Worm (Caenorhabditis elegans): ENCODE data around the gene col-171.

col-171 gene

ce11 chrX:6364196-6364595 lies 30.1 kb downstream of the col-171 start, which contains the start of gene C03B1.4:
TSS of gene C03B1.4 (plus strand) at chrX:6364496.
- TF ChIP-seq unc-39 (tag; optimal IDR thresholded peaks at IDR 0.05) (no peak), spr-1 (tag; optimal IDR thresholded peaks at IDR 0.05) (no peak), ceh-32 (tag; optimal IDR thresholded peaks at IDR 0.05; ENCODE audit: poor library complexity) (no peak), egl-43 (GFP tag; IDR thresholded peaks at IDR 0.05) (no peak), tag-97 (GFP tag; IDR thresholded peaks at IDR 0.05) (no peak), pha-4 (GFP tag; IDR thresholded peaks at IDR 0.05) (no peak), pha-4 (tag; optimal IDR thresholded peaks at IDR 0.05) (no peak), Y5F2A.4 (GFP tag; optimal IDR thresholded peaks at IDR 0.05) (no peak), Y105C5A.15 (GFP tag; IDR thresholded peaks at IDR 0.05) (no peak), lin-15B (tag; optimal IDR thresholded peaks at IDR 0.05) (no peak), nhr-77 (tag; optimal IDR thresholded peaks at IDR 0.05) (no peak)

DNA sequence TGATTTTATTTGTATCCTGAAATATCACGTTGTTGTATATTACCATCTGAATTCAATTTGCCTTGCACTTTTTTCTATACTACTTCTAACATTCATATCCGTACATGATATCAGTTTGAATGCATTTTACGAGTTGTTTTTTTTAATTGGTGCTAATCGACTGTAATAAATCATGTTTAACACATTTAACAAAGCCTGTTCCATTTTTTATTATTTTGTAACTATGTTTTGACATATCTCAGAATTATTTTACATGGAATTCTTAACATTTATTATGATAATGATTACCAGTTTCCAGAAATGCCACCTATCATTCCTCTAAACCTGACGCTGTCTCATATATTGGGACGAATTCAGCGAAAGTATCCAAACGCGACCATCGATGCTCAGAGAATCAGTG lies 31.6 kb downstream of the col-171 start, which contains the start of gene C03B1.3:
Gene C03B1.3 (plus strand): TSS at position 301 of the 400 bp plus-strand sequence.
- no peak for TF ChIP-seq mep-1 (tag; optimal IDR thresholded peaks at IDR 0.05)
- TF ChIP-seq ztf-7 (tag; optimal IDR thresholded peaks at IDR 0.05): no peak
- no peak for TF ChIP-seq nhr-42 (GFP tag; IDR thresholded peaks at IDR 0.05)
- TF ChIP-seq nhr-25 (tag; optimal IDR thresholded peaks at IDR 0.05; ENCODE audit: borderline replicate concordance, insufficient read depth): no peak
- no peak for TF ChIP-seq lsy-2 (tag; optimal IDR thresholded peaks at IDR 0.05)
- TF ChIP-seq hlh-30 (tag; optimal IDR thresholded peaks at IDR 0.05; ENCODE audit: insufficient read depth): no peak
- TF ChIP-seq lin-1 (GFP tag; IDR thresholded peaks at IDR 0.05): no peak
- TF ChIP-seq nhr-41 (GFP tag; IDR thresholded peaks at IDR 0.05): no peak
- TF ChIP-seq mes-2 (tag; optimal IDR thresholded peaks at IDR 0.05; ENCODE audit: poor library complexity, severe bottlenecking): no peak
- no peak for TF ChIP-seq lin-38 (GFP tag; IDR thresholded peaks at IDR 0.05)
- TF ChIP-seq gei-8 (GFP tag; optimal IDR thresholded peaks at IDR 0.05): no peak
- no peak for TF ChIP-seq vab-7 (GFP tag; IDR thresholded peaks at IDR 0.05)
- TF ChIP-seq lir-3 (tag; optimal IDR thresholded peaks at IDR 0.05): no peak
- no peak for TF ChIP-seq hif-1 (tag; optimal IDR thresholded peaks at IDR 0.05)
- no peak for TF ChIP-seq T20F7.1 (GFP tag; optimal IDR thresholded peaks at IDR 0.05)
- no peak for TF ChIP-seq attf-4 (tag; optimal IDR thresholded peaks at IDR 0.05)

ce11 chrX:6369717-6370116 lies 35.6 kb downstream of the col-171 start, which contains the start of gene C03B1.2:
TSS of gene C03B1.2 (plus strand) at chrX:6370017.
- no peak for TF ChIP-seq nhr-10 (tag; optimal IDR thresholded peaks at IDR 0.05)
- TF ChIP-seq nhr-76 (tag; optimal IDR thresholded peaks at IDR 0.05): no peak
- TF ChIP-seq lin-29 (GFP tag; IDR thresholded peaks at IDR 0.05): no peak
- TF ChIP-seq lim-7 (GFP tag; IDR thresholded peaks at IDR 0.05): no peak
- no peak for TF ChIP-seq ceh-82 (tag; optimal IDR thresholded peaks at IDR 0.05)
- TF ChIP-seq aha-1 (tag): no peak

ce11 chrX:6371192-6372116 lies 37.4 kb downstream of the col-171 start:
- TF ChIP-seq nhr-25 (tag; optimal IDR thresholded peaks at IDR 0.05; ENCODE audit: borderline replicate concordance, insufficient read depth) (no peak), F44E2.7 (GFP tag; IDR thresholded peaks at IDR 0.05) (no peak), nhr-77 (tag; optimal IDR thresholded peaks at IDR 0.05) (peak; percentile 26), unc-39 (tag; optimal IDR thresholded peaks at IDR 0.05) (no peak), dmd-6 (GFP tag; IDR thresholded peaks at IDR 0.05) (peak; percentile 68), T26A8.4 (GFP tag; IDR thresholded peaks at IDR 0.05) (no peak; the same call in 1 of the 2 replicates), lim-7 (GFP tag; IDR thresholded peaks at IDR 0.05) (no peak; the same call in 1 of the 2 replicates), mdt-29 (GFP tag; IDR thresholded peaks at IDR 0.05) (peak; percentile 48; the same call in 1 of the 2 replicates), lin-38 (GFP tag; IDR thresholded peaks at IDR 0.05) (no peak; the same call in 1 of the 2 replicates), skn-1 (tag; optimal IDR thresholded peaks at IDR 0.05) (no peak), F10B5.3 (tag; optimal IDR thresholded peaks at IDR 0.05) (no peak), egl-27 (tag; optimal IDR thresholded peaks at IDR 0.05) (no peak), lin-15B (tag; optimal IDR thresholded peaks at IDR 0.05) (no peak), mes-2 (tag; optimal IDR thresholded peaks at IDR 0.05; ENCODE audit: poor library complexity, severe bottlenecking) (no peak), zip-11 (GFP tag; IDR thresholded peaks at IDR 0.05) (0 out of 2 replicates have a peak, but pooled peaks have one; percentile 21), nhr-41 (GFP tag; IDR thresholded peaks at IDR 0.05) (peak; percentile 56; the same call in 1 of the 2 replicates), saeg-2 (GFP tag; IDR thresholded peaks at IDR 0.05) (0 out of 2 replicates have a peak, but pooled peaks have one; percentile 77), spr-3 (GFP tag; optimal IDR thresholded peaks at IDR 0.05) (peak; percentile 81), sdz-12 (GFP tag; optimal IDR thresholded peaks at IDR 0.05) (peak; percentile 87)

Data from whole organism, L4 larva.